Worm (Caenorhabditis elegans) whole organism, L4 larva: ENCODE measurements around the gene T04H1.12.

Experiments used
- D1046.2 ChIP-seq: fragments of 200-800 bp; sonication (Bioruptor generic); IDR thresholded peaks from 2 replicates; pipeline ENCODE4 v1.3.6; 2022; ENCODE audit warnings: missing genetic modification characterization, missing compliant biosample characterization
- F49E8.2 ChIP-seq: sonication (generic microtip); optimal IDR thresholded peaks from 2 replicates; lab custom pipeline; 2016; ENCODE audit warnings: missing compliant biosample characterization, mild to moderate bottlenecking, missing genetic modification characterization, borderline replicate concordance
- R02D3.7 ChIP-seq: fragments of 150-350 bp; sonication (generic microtip); optimal IDR thresholded peaks from 3 replicates; lab custom pipeline; 2014; ENCODE audit warnings: missing biosample characterization, missing genetic modification characterization
- T20F7.1 ChIP-seq: fragments of 200-800 bp; sonication (Bioruptor generic); optimal IDR thresholded peaks from 2 replicates; lab custom pipeline; 2018; ENCODE audit warnings: mild to moderate bottlenecking, missing genetic modification characterization, missing compliant biosample characterization
- T26A8.4 ChIP-seq: fragments of 200-800 bp; sonication (Bioruptor generic); IDR thresholded peaks from 2 replicates; pipeline ENCODE4 v1.3.6; 2022; ENCODE audit warnings: missing genetic modification characterization, missing compliant biosample characterization
- Y48G9A.11 ChIP-seq: fragments of 200-800 bp; sonication (Bioruptor generic); IDR thresholded peaks from 2 replicates; pipeline ENCODE4 v1.3.6; 2022; ENCODE audit warnings: missing genetic modification reagents, missing genetic modification characterization, missing compliant biosample characterization
- Y5F2A.4 ChIP-seq: fragments of 200-800 bp; sonication (Bioruptor generic); optimal IDR thresholded peaks from 2 replicates; lab custom pipeline; 2018; ENCODE audit warnings: mild to moderate bottlenecking, missing genetic modification characterization, missing compliant biosample characterization
- ZK546.5 ChIP-seq, 2 experiments: sonication (generic microtip); optimal IDR thresholded peaks; 2 replicates each; lab custom pipeline; 2017; ENCODE audit warnings: missing biosample characterization in 2 of 2, missing genetic modification characterization in 2 of 2
- aha-1 ChIP-seq: fragments of 150-350 bp; peaks from one replicate; lab custom pipeline; 2014; ENCODE audit warnings: missing biosample characterization, missing genetic modification characterization
- ceh-20 ChIP-seq: fragments of 200-800 bp; sonication (Bioruptor generic); IDR thresholded peaks from 2 replicates; pipeline ENCODE4 v1.3.6; 2022; ENCODE audit warnings: missing genetic modification reagents, missing genetic modification characterization, missing compliant biosample characterization
- ceh-28 ChIP-seq: fragments of 150-350 bp; optimal IDR thresholded peaks from 2 replicates; lab custom pipeline; 2014; ENCODE audit warnings: missing biosample characterization, missing genetic modification reagents, missing genetic modification characterization
- ceh-44 ChIP-seq: fragments of 200-800 bp; sonication (Bioruptor generic); IDR thresholded peaks from 2 replicates; pipeline ENCODE4 v1.3.6; 2022; ENCODE audit warnings: missing genetic modification reagents, missing genetic modification characterization, missing compliant biosample characterization
- daf-19 ChIP-seq: fragments of 200-800 bp; sonication (Bioruptor generic); conservative IDR thresholded peaks from 2 replicates; pipeline ENCODE4 v1.3.6; 2022; ENCODE audit warnings: missing genetic modification characterization, missing compliant biosample characterization
- daf-8 ChIP-seq: fragments of 200-800 bp; sonication (Bioruptor generic); IDR thresholded peaks from 2 replicates; pipeline ENCODE4 v1.3.6; 2022; ENCODE audit warnings: missing genetic modification characterization, missing compliant biosample characterization
- dmd-8 ChIP-seq: fragments of 200-800 bp; sonication (Bioruptor generic); IDR thresholded peaks from 2 replicates; pipeline ENCODE4 v1.3.6; 2022; ENCODE audit warnings: missing genetic modification characterization, missing compliant biosample characterization
- dmd-9 ChIP-seq: fragments of 200-800 bp; sonication (Bioruptor generic); IDR thresholded peaks from 2 replicates; pipeline ENCODE4 v1.3.6; 2022; ENCODE audit warnings: missing genetic modification reagents, missing genetic modification characterization, missing compliant biosample characterization
- dpl-1 ChIP-seq: fragments of 150-350 bp; optimal IDR thresholded peaks from 2 replicates; lab custom pipeline; 2014; ENCODE audit warnings: missing biosample characterization, missing genetic modification reagents, missing genetic modification characterization
- dve-1 ChIP-seq: sonication (generic microtip); optimal IDR thresholded peaks from 2 replicates; lab custom pipeline; 2017; ENCODE audit warnings: antibody characterized with exemption, mild to moderate bottlenecking, missing genetic modification characterization, missing compliant biosample characterization; ENCODE audit not compliant: insufficient read depth
- fos-1 ChIP-seq: fragments of 150-350 bp; optimal IDR thresholded peaks from 2 replicates; lab custom pipeline; 2014; ENCODE audit warnings: missing biosample characterization, missing genetic modification characterization
- hlh-30 ChIP-seq: sonication (generic microtip); optimal IDR thresholded peaks from 2 replicates; lab custom pipeline; 2017; ENCODE audit warnings: antibody characterized with exemption, mild to moderate bottlenecking, missing genetic modification characterization, missing compliant biosample characterization; ENCODE audit not compliant: insufficient read depth
- jun-1 ChIP-seq: fragments of 150-350 bp; optimal IDR thresholded peaks from 2 replicates; lab custom pipeline; 2014; ENCODE audit warnings: missing biosample characterization, missing genetic modification reagents, missing genetic modification characterization
- lin-1 ChIP-seq: fragments of 200-800 bp; sonication (Bioruptor generic); IDR thresholded peaks from 2 replicates; pipeline ENCODE4 v1.3.6; 2022; ENCODE audit warnings: missing genetic modification reagents, missing genetic modification characterization, missing compliant biosample characterization
- lin-29 ChIP-seq: fragments of 200-800 bp; sonication (Bioruptor generic); IDR thresholded peaks from 2 replicates; pipeline ENCODE4 v1.3.6; 2022; ENCODE audit warnings: missing genetic modification reagents, missing genetic modification characterization, missing compliant biosample characterization
- lin-38 ChIP-seq: fragments of 200-800 bp; sonication (Bioruptor generic); IDR thresholded peaks from 2 replicates; pipeline ENCODE4 v1.3.6; 2022; ENCODE audit warnings: missing genetic modification reagents, missing genetic modification characterization, missing compliant biosample characterization
- lin-39 ChIP-seq: fragments of 150-350 bp; optimal IDR thresholded peaks from 2 replicates; lab custom pipeline; 2014; ENCODE audit warnings: missing biosample characterization, missing genetic modification reagents, missing genetic modification characterization
- lir-3 ChIP-seq: sonication (generic microtip); optimal IDR thresholded peaks from 2 replicates; lab custom pipeline; 2016; ENCODE audit warnings: mild to moderate bottlenecking, missing genetic modification characterization, missing compliant biosample characterization
- madf-9 ChIP-seq: fragments of 200-800 bp; sonication (Bioruptor generic); conservative IDR thresholded peaks from 2 replicates; pipeline ENCODE4 v1.3.6; 2022; ENCODE audit warnings: missing genetic modification reagents, missing genetic modification characterization, missing compliant biosample characterization
- mdl-1 ChIP-seq, 2 experiments: fragments of 150-350 bp in 1 of 2; sonication (generic microtip) in 1 of 2; optimal IDR thresholded peaks; 2 replicates each; lab custom pipeline; 2014 to 2017; ENCODE audit warnings: missing biosample characterization in 2 of 2, missing genetic modification characterization in 2 of 2
- mdt-29 ChIP-seq: fragments of 200-800 bp; sonication (Bioruptor generic); IDR thresholded peaks from 2 replicates; pipeline ENCODE4 v1.3.6; 2022; ENCODE audit warnings: missing genetic modification reagents, missing genetic modification characterization, missing compliant biosample characterization
- mep-1 ChIP-seq: fragments of 150-350 bp; sonication (generic microtip); optimal IDR thresholded peaks from 3 replicates; lab custom pipeline; 2014; ENCODE audit warnings: missing biosample characterization, missing genetic modification characterization
- mxl-2 ChIP-seq: fragments of 200-800 bp; sonication (Bioruptor generic); conservative IDR thresholded peaks from 2 replicates; pipeline ENCODE4 v1.3.6; 2022; ENCODE audit warnings: missing genetic modification reagents, missing genetic modification characterization, missing compliant biosample characterization
- mxl-3 ChIP-seq: fragments of 200-800 bp; sonication (Bioruptor generic); optimal IDR thresholded peaks from 2 replicates; lab custom pipeline; 2018; ENCODE audit warnings: mild to moderate bottlenecking, missing genetic modification characterization, missing compliant biosample characterization
- nhr-102 ChIP-seq: sonication (generic microtip); optimal IDR thresholded peaks from 2 replicates; lab custom pipeline; 2016; ENCODE audit warnings: mild to moderate bottlenecking, missing genetic modification characterization, moderate library complexity, missing compliant biosample characterization
- nhr-25 ChIP-seq: sonication (generic microtip); optimal IDR thresholded peaks from 2 replicates; lab custom pipeline; 2017; ENCODE audit warnings: missing genetic modification characterization, mild to moderate bottlenecking, missing compliant biosample characterization, antibody characterized with exemption, moderate library complexity, borderline replicate concordance; ENCODE audit not compliant: insufficient read depth
- nhr-42 ChIP-seq: fragments of 200-800 bp; sonication (Bioruptor generic); IDR thresholded peaks from 2 replicates; pipeline ENCODE4 v1.3.6; 2022; ENCODE audit warnings: missing genetic modification characterization, missing compliant biosample characterization
- nhr-48 ChIP-seq: sonication (generic microtip); optimal IDR thresholded peaks from 2 replicates; lab custom pipeline; 2016; ENCODE audit warnings: mild to moderate bottlenecking, missing genetic modification characterization, missing compliant biosample characterization
- nhr-6 ChIP-seq: fragments of 150-350 bp; optimal IDR thresholded peaks from 2 replicates; lab custom pipeline; 2014; ENCODE audit warnings: missing biosample characterization, missing genetic modification characterization
- nhr-76 ChIP-seq: fragments of 150-350 bp; optimal IDR thresholded peaks from 2 replicates; lab custom pipeline; 2014; ENCODE audit warnings: missing biosample characterization, missing genetic modification characterization
- nhr-77 ChIP-seq: fragments of 150-350 bp; optimal IDR thresholded peaks from 2 replicates; lab custom pipeline; 2014; ENCODE audit warnings: missing biosample characterization, missing genetic modification characterization
- pqm-1 ChIP-seq: sonication (generic microtip); optimal IDR thresholded peaks from 2 replicates; lab custom pipeline; 2017; ENCODE audit warnings: missing biosample characterization, missing genetic modification characterization
- rbr-2 ChIP-seq: sonication (generic microtip); optimal IDR thresholded peaks from 2 replicates; lab custom pipeline; 2016; ENCODE audit warnings: missing genotype, missing genetic modification characterization, missing compliant biosample characterization
- snpc-4 ChIP-seq: fragments of 150-350 bp; optimal IDR thresholded peaks from 2 replicates; lab custom pipeline; 2014; ENCODE audit warnings: missing biosample characterization, missing genetic modification characterization
- spr-3 ChIP-seq: fragments of 200-800 bp; sonication (Bioruptor generic); optimal IDR thresholded peaks from 2 replicates; lab custom pipeline; 2018; ENCODE audit warnings: mild to moderate bottlenecking, missing genetic modification characterization, missing compliant biosample characterization
- tag-97 ChIP-seq: fragments of 200-800 bp; sonication (Bioruptor generic); IDR thresholded peaks from 2 replicates; pipeline ENCODE4 v1.3.6; 2022; ENCODE audit warnings: missing genetic modification characterization, missing compliant biosample characterization
- unc-62 ChIP-seq, 3 experiments: fragments of 150-350 bp in 1 of 3; sonication (generic microtip); optimal IDR thresholded peaks in 2 of 3; peaks in 1 of 3; 1 replicate in 1 of 3; 2 replicates in 2 of 3; lab custom pipeline; 2014 to 2017; ENCODE audit warnings: missing biosample characterization in 3 of 3, missing genetic modification characterization in 3 of 3, missing genetic modification reagents in 3 of 3, missing genotype in 1 of 3
- zip-11 ChIP-seq: fragments of 200-800 bp; sonication (Bioruptor generic); IDR thresholded peaks from 2 replicates; pipeline ENCODE4 v1.3.6; 2022; ENCODE audit warnings: missing genetic modification characterization, missing compliant biosample characterization
- ztf-7 ChIP-seq: fragments of 150-350 bp; optimal IDR thresholded peaks from 2 replicates; lab custom pipeline; 2014; ENCODE audit warnings: missing biosample characterization, missing genetic modification characterization

T04H1.12 gene

DNA sequence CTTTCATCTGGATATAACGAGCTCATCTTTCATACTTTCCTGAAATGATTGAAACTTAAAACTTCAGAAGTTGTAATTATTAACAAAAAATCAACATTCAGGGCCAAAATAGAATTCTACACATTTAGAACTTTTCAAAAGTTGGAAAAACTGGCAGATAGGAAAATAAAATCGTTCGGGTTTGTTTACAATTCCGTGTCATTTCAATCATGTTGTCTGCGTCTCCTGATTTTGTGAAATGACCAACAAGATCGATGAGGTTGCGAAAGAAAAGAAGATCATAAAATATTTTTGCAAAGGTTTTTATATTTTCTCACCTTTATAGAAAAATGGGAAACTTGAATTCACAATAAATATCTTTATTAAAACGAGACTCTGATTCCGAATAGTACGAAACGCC lies 33.1 kb downstream of the T04H1.12 start, which contains the start of gene rskd-1 (continued):
- TF ChIP-seq unc-62 (GFP tag; optimal IDR thresholded peaks at IDR 0.05 in 1 of 2; lab: Kevin White, UChicago) (no peak), unc-62 (tag; optimal IDR thresholded peaks at IDR 0.05; lab: Kevin White, UChicago) (no peak), lir-3 (tag; lab: Kevin White, UChicago) (no peak), lin-29 (GFP tag; lab: Robert Waterston, UW) (no peak), hlh-30 (tag; lab: Kevin White, UChicago) (peak; percentile 38), nhr-6 (tag; lab: Kevin White, UChicago) (peak; percentile 76), ZK546.5 (tag; optimal IDR thresholded peaks at IDR 0.05; lab: Kevin White, UChicago) (no peak), mxl-3 (no peak)

DNA sequence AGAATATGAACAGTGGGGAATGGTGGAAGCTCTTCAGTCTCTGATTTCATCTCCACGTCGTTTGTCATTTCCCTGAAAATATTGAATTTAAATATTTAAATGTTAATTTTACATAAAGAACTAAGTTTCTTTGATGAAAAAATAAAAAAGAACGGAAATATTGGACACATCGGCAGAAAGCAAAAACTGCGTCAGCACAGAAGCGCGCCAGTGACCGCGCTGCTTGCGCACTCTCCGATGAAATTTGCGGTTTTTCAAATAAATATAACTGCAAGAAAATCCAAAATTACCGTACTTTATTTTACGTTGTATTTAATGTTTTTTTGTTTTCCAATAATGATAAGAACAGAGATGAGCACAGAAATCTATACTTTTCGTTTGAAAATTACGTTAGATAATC lies 36.1 kb downstream of the T04H1.12 start, which contains the start of the genes srpa-68 and srh-16:
Gene srpa-68 (minus strand): TSS at position 72 of the 400 bp plus-strand sequence.
Gene srh-16 (plus strand): TSS at position 275 of the 400 bp plus-strand sequence.
- TF ChIP-seq F49E8.2 (tag; lab: Kevin White, UChicago) (peak; percentile 69), madf-9 (no peak), mxl-2 (GFP tag; lab: Robert Waterston, UW) (no peak), nhr-77 (tag; lab: Kevin White, UChicago) (peak; percentile 37), ZK546.5 (tag; optimal IDR thresholded peaks at IDR 0.05; lab: Kevin White, UChicago) (no peak), rbr-2 (tag; lab: Kevin White, UChicago) (peak; percentile 89), daf-8 (GFP tag; lab: Robert Waterston, UW) (no peak), dmd-9 (GFP tag; lab: Robert Waterston, UW) (no peak), fos-1 (tag; lab: Kevin White, UChicago) (no peak), jun-1 (tag; lab: Kevin White, UChicago) (peak; percentile 57), ceh-20 (GFP tag; lab: Robert Waterston, UW) (peak; percentile 87), R02D3.7 (tag; lab: Kevin White, UChicago) (no peak), Y48G9A.11 (peak; percentile 86), dve-1 (tag; lab: Kevin White, UChicago) (peak; percentile 88), nhr-102 (tag; lab: Kevin White, UChicago) (peak; percentile 93), nhr-6 (tag; lab: Kevin White, UChicago) (peak; percentile 97), spr-3 (peak; percentile 17), nhr-48 (tag; lab: Kevin White, UChicago) (peak; percentile 77), pqm-1 (tag; lab: Kevin White, UChicago) (peak; percentile 28), nhr-25 (tag; lab: Kevin White, UChicago) (no peak), ceh-44 (no peak), lin-39 (tag; lab: Kevin White, UChicago) (no peak), T20F7.1 (GFP tag; lab: Kevin White, UChicago) (peak; percentile 86), nhr-42 (GFP tag; lab: Robert Waterston, UW) (0 out of 2 replicates have a peak, but pooled peaks have one; percentile 44), T26A8.4 (peak; percentile 89), hlh-30 (tag; lab: Kevin White, UChicago) (peak; percentile 80), tag-97 (GFP tag; lab: Robert Waterston, UW) (no peak), daf-19 (GFP tag; lab: Robert Waterston, UW) (0 out of 2 replicates have a peak, but pooled peaks have one; percentile 17), mep-1 (tag; lab: Kevin White, UChicago) (peak; percentile 90), dpl-1 (GFP tag; lab: Kevin White, UChicago) (peak; percentile 99), snpc-4 (tag; lab: Kevin White, UChicago) (no peak), mdl-1 (tag; optimal IDR thresholded peaks at IDR 0.05; lab: Kevin White, UChicago) (peak in 1 of 2 experiments; percentile 8), aha-1 (tag; lab: Kevin White, UChicago) (peak; percentile 97), D1046.2 (GFP tag; lab: Robert Waterston, UW) (0 out of 2 replicates have a peak, but pooled peaks have one; percentile 67), lin-38 (peak; percentile 88), lir-3 (tag; lab: Kevin White, UChicago) (peak; percentile 36), zip-11 (GFP tag; lab: Robert Waterston, UW) (no peak), dmd-8 (GFP tag; lab: Robert Waterston, UW) (no peak), ceh-28 (tag; lab: Kevin White, UChicago) (no peak), unc-62 (GFP tag; optimal IDR thresholded peaks at IDR 0.05 in 1 of 2; lab: Kevin White, UChicago) (no peak), unc-62 (tag; optimal IDR thresholded peaks at IDR 0.05; lab: Kevin White, UChicago) (no peak), ztf-7 (tag; lab: Kevin White, UChicago) (peak; percentile 74), mdt-29 (GFP tag; lab: Robert Waterston, UW) (0 out of 2 replicates have a peak, but pooled peaks have one; percentile 26), lin-1 (GFP tag; lab: Robert Waterston, UW) (peak; percentile 41; the same call in 1 of the 2 replicates), Y5F2A.4 (GFP tag; lab: Kevin White, UChicago) (no peak), nhr-76 (peak; percentile 14)
